Fruit fly (Drosophila melanogaster): ENCODE data around the gene Argk2.

DNA sequence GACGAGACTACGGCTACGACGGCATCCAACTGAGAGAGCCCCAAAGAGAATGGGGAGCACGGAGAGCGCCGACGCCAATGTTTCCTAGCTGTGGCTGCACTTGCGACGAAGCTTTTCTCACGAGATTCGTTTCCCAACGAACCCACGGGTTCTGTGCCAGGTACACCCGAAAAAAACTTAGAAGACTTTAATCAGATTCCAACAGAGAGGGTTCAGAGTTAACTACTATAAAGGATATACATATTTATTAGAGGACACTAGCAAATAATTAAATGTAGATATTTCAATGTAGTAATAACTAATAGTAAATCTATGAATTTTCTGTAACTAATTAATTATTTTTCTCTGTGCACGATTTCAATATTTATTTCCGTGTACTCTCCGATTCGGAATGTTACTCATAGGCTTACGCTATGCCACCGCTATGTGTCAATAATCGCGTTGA, 18.8 kb downstream of the Argk2 start, which contains the start of gene Argk1:
- TF ChIP-seq CG10959 (GFP tag; IDR thresholded peaks at IDR 0.05) (no peak), CG2875 (GFP tag; optimal IDR thresholded peaks at IDR 0.05) (no peak), CG15696 (tag; optimal IDR thresholded peaks at IDR 0.05) (no peak), pum (GFP tag; optimal IDR thresholded peaks at IDR 0.05) (no peak), luna (GFP tag; optimal IDR thresholded peaks at IDR 0.05) (no peak)
